Worm (Caenorhabditis elegans) whole organism, midembryonic: ENCODE results near the gene K02D3.2.

Experiments used
- cog-1 ChIP-seq: sonication (generic microtip); optimal IDR thresholded peaks from 2 replicates; lab custom pipeline; 2016; ENCODE audit warnings: missing genetic modification characterization, missing compliant biosample characterization
- ztf-23 ChIP-seq: fragments of 200-800 bp; sonication (Bioruptor generic); IDR thresholded peaks from 2 replicates; pipeline ENCODE4 v1.3.6; 2022; ENCODE audit warnings: missing genetic modification reagents, missing genetic modification characterization, missing compliant biosample characterization
- ztf-29 ChIP-seq: fragments of 200-800 bp; sonication (Bioruptor generic); IDR thresholded peaks from 2 replicates; pipeline ENCODE4 v1.3.6; 2022; ENCODE audit warnings: missing genetic modification reagents, missing genetic modification characterization, missing compliant biosample characterization

- peak; percentile 56; the same call in 1 of the 2 replicates for TF ChIP-seq ztf-29 (GFP tag; lab: Robert Waterston, UW)
- TF ChIP-seq ztf-23 (GFP tag; lab: Robert Waterston, UW): peak; percentile 84
- TF ChIP-seq cog-1 (tag; lab: Kevin White, UChicago): peak; percentile 98
These were observed 11.1 kb downstream of the K02D3.2 start for ce11 chrX:13700642-13701233.
